Fruit fly (Drosophila melanogaster) whole organism, prepupa: ENCODE data around the gene TwdlX.

Experiments
- Blimp-1 ChIP-seq: fragments of 200-800 bp; sonication (Bioruptor generic); optimal IDR thresholded peaks from 3 replicates; lab custom pipeline; 2017; ENCODE audit warnings: missing biosample characterization, missing genetic modification characterization, mild to moderate bottlenecking, moderate library complexity, missing genetic modification reagents
- CG10669 ChIP-seq: fragments of 200-800 bp; sonication (Bioruptor generic); optimal IDR thresholded peaks from 3 replicates; lab custom pipeline; 2018; ENCODE audit warnings: missing biosample characterization, mild to moderate bottlenecking, missing genetic modification characterization, moderate library complexity
- CG11294 ChIP-seq: fragments of 200-800 bp; sonication (Bioruptor generic); IDR thresholded peaks from 2 replicates; pipeline ENCODE4 v1.3.6; 2022; ENCODE audit warnings: missing biosample characterization, missing genetic modification characterization
- CG11762 ChIP-seq: fragments of 200-800 bp; sonication (Bioruptor generic); optimal IDR thresholded peaks from 3 replicates; lab custom pipeline; 2016; ENCODE audit warnings: missing biosample characterization, missing genetic modification characterization; ENCODE audit not compliant: insufficient read depth
- CG11902 ChIP-seq: fragments of 200-800 bp; sonication (Bioruptor generic); optimal IDR thresholded peaks from 3 replicates; lab custom pipeline; 2016; ENCODE audit warnings: missing biosample characterization, missing genetic modification characterization
- CG1621 ChIP-seq: fragments of 200-800 bp; sonication (Bioruptor generic); optimal IDR thresholded peaks from 3 replicates; lab custom pipeline; 2018; ENCODE audit warnings: missing biosample characterization, mild to moderate bottlenecking, missing genetic modification characterization
- CG31627 ChIP-seq: fragments of 200-800 bp; sonication (Bioruptor generic); optimal IDR thresholded peaks from 3 replicates; lab custom pipeline; 2016; ENCODE audit warnings: missing biosample characterization, missing genetic modification characterization
- CG32006 ChIP-seq: fragments of 200-800 bp; sonication (Bioruptor generic); optimal IDR thresholded peaks from 3 replicates; lab custom pipeline; 2017; ENCODE audit warnings: missing biosample characterization, mild to moderate bottlenecking, missing genetic modification characterization
- CG34406 ChIP-seq: fragments of 200-800 bp; sonication (Bioruptor generic); optimal IDR thresholded peaks from 3 replicates; lab custom pipeline; 2016; ENCODE audit warnings: missing biosample characterization, missing genetic modification characterization
- CG4318 ChIP-seq: fragments of 200-800 bp; sonication (Bioruptor generic); optimal IDR thresholded peaks from 3 replicates; lab custom pipeline; 2017; ENCODE audit warnings: missing biosample characterization, mild to moderate bottlenecking, missing genetic modification characterization
- CG6163 ChIP-seq: fragments of 200-800 bp; sonication (Bioruptor generic); IDR thresholded peaks from 3 replicates; pipeline ENCODE4 v1.3.6; 2022; ENCODE audit warnings: missing biosample characterization, missing genetic modification characterization
- CG6276 ChIP-seq: fragments of 200-800 bp; sonication (Bioruptor generic); optimal IDR thresholded peaks from 2 replicates; lab custom pipeline; 2017; ENCODE audit warnings: missing biosample characterization, mild to moderate bottlenecking, missing genetic modification characterization
- CG6792 ChIP-seq: fragments of 200-800 bp; sonication (Bioruptor generic); optimal IDR thresholded peaks from 3 replicates; lab custom pipeline; 2016; ENCODE audit warnings: missing biosample characterization, missing genetic modification characterization
- CG6808 ChIP-seq: fragments of 200-800 bp; sonication (Bioruptor generic); optimal IDR thresholded peaks from 3 replicates; lab custom pipeline; 2017; ENCODE audit warnings: missing biosample characterization, missing genetic modification characterization, mild to moderate bottlenecking, moderate library complexity, missing genetic modification reagents
- CG6854 ChIP-seq: fragments of 200-800 bp; sonication (Bioruptor generic); optimal IDR thresholded peaks from 2 replicates; lab custom pipeline; 2017; ENCODE audit warnings: missing biosample characterization, mild to moderate bottlenecking, missing genetic modification characterization
- CG7368 ChIP-seq: fragments of 200-800 bp; sonication (Bioruptor generic); optimal IDR thresholded peaks from 3 replicates; lab custom pipeline; 2016; ENCODE audit warnings: missing biosample characterization, missing genetic modification characterization
- CG8119 ChIP-seq: fragments of 200-800 bp; sonication (Bioruptor generic); IDR thresholded peaks from 3 replicates; pipeline ENCODE4 v1.3.6; 2022; ENCODE audit warnings: missing biosample characterization, missing genetic modification characterization
- CG8319 ChIP-seq: fragments of 200-800 bp; sonication (Bioruptor generic); optimal IDR thresholded peaks from 3 replicates; lab custom pipeline; 2016; ENCODE audit warnings: missing biosample characterization, missing genetic modification characterization
- CG8632 ChIP-seq: fragments of 200-800 bp; sonication (Bioruptor generic); optimal IDR thresholded peaks from 3 replicates; lab custom pipeline; 2016; ENCODE audit warnings: missing biosample characterization, missing genetic modification characterization
- CG9139 ChIP-seq: fragments of 200-800 bp; sonication (Bioruptor generic); optimal IDR thresholded peaks from 3 replicates; lab custom pipeline; 2017; ENCODE audit warnings: missing biosample characterization, mild to moderate bottlenecking, missing genetic modification characterization
- Eip78C ChIP-seq: fragments of 200-800 bp; sonication (Bioruptor generic); peaks from one replicate; lab custom pipeline; 2016; ENCODE audit warnings: missing biosample characterization, missing genetic modification characterization
- Eip93F ChIP-seq: fragments of 200-800 bp; sonication (Bioruptor generic); optimal IDR thresholded peaks from 2 replicates; lab custom pipeline; 2016; ENCODE audit warnings: missing biosample characterization, mild to moderate bottlenecking, missing genetic modification characterization
- Ets21C ChIP-seq: fragments of 200-800 bp; sonication (Bioruptor generic); optimal IDR thresholded peaks from 3 replicates; lab custom pipeline; 2016; ENCODE audit warnings: missing biosample characterization, missing genetic modification characterization
- Gug ChIP-seq: fragments of 200-800 bp; sonication (Bioruptor generic); IDR thresholded peaks from 2 replicates; pipeline ENCODE4 v1.3.6; 2022; ENCODE audit warnings: missing biosample characterization, missing genetic modification characterization
- Hr39 ChIP-seq: fragments of 200-800 bp; sonication (Bioruptor generic); optimal IDR thresholded peaks from 2 replicates; lab custom pipeline; 2016; ENCODE audit warnings: missing biosample characterization, missing genetic modification characterization
- Hr4 ChIP-seq: fragments of 200-800 bp; sonication (Bioruptor generic); optimal IDR thresholded peaks from 3 replicates; lab custom pipeline; 2016; ENCODE audit warnings: missing biosample characterization, missing genetic modification characterization
- Lpt ChIP-seq: fragments of 200-800 bp; sonication (Bioruptor generic); optimal IDR thresholded peaks from 3 replicates; lab custom pipeline; 2016; ENCODE audit warnings: missing biosample characterization, missing genetic modification characterization
- Met ChIP-seq: fragments of 200-800 bp; sonication (Bioruptor generic); optimal IDR thresholded peaks from 3 replicates; lab custom pipeline; 2016; ENCODE audit warnings: missing biosample characterization, missing genetic modification characterization
- Smox ChIP-seq: fragments of 200-800 bp; sonication (Bioruptor generic); optimal IDR thresholded peaks from 3 replicates; lab custom pipeline; 2016; ENCODE audit warnings: missing biosample characterization, missing genetic modification characterization
- Sox102F ChIP-seq: fragments of 200-800 bp; sonication (Bioruptor generic); optimal IDR thresholded peaks from 2 replicates; lab custom pipeline; 2016; ENCODE audit warnings: missing biosample characterization, mild to moderate bottlenecking, missing genetic modification characterization
- Sox14 ChIP-seq: fragments of 200-800 bp; sonication (Bioruptor generic); optimal IDR thresholded peaks from 3 replicates; lab custom pipeline; 2016; ENCODE audit warnings: missing biosample characterization, missing genetic modification characterization
- Sox15 ChIP-seq: fragments of 200-800 bp; sonication (Bioruptor generic); optimal IDR thresholded peaks from 3 replicates; lab custom pipeline; 2016; ENCODE audit warnings: missing biosample characterization, missing genetic modification characterization
- achi ChIP-seq: fragments of 200-800 bp; sonication (Bioruptor generic); optimal IDR thresholded peaks from 3 replicates; lab custom pipeline; 2016; ENCODE audit warnings: missing biosample characterization, missing genetic modification characterization
- acj6 ChIP-seq: fragments of 200-800 bp; sonication (Bioruptor generic); optimal IDR thresholded peaks from 3 replicates; lab custom pipeline; 2016; ENCODE audit warnings: missing biosample characterization, missing genetic modification characterization
- cyc ChIP-seq: fragments of 200-800 bp; sonication (Bioruptor generic); optimal IDR thresholded peaks from 3 replicates; lab custom pipeline; 2016; ENCODE audit warnings: missing biosample characterization, missing genetic modification characterization
- dac ChIP-seq: fragments of 200-800 bp; sonication (Bioruptor generic); optimal IDR thresholded peaks from 2 replicates; lab custom pipeline; 2017; ENCODE audit warnings: missing biosample characterization, mild to moderate bottlenecking, missing genetic modification characterization
- dsx ChIP-seq: fragments of 200-800 bp; optimal IDR thresholded peaks from 3 replicates; lab custom pipeline; 2019; ENCODE audit warnings: missing biosample characterization, mild to moderate bottlenecking, missing genetic modification characterization, moderate library complexity; ENCODE audit not compliant: poor library complexity, severe bottlenecking
- eg ChIP-seq: fragments of 200-800 bp; sonication (Bioruptor generic); IDR thresholded peaks from 3 replicates; pipeline ENCODE4 v1.3.6; 2022; ENCODE audit warnings: missing biosample characterization, missing genetic modification characterization
- esn ChIP-seq: fragments of 200-800 bp; sonication (Bioruptor generic); optimal IDR thresholded peaks from 2 replicates; lab custom pipeline; 2016; ENCODE audit warnings: missing biosample characterization, mild to moderate bottlenecking, missing genetic modification characterization, moderate library complexity
- fd59A ChIP-seq: fragments of 200-800 bp; sonication (Bioruptor generic); optimal IDR thresholded peaks from 2 replicates; lab custom pipeline; 2017; ENCODE audit warnings: missing biosample characterization, mild to moderate bottlenecking, missing genetic modification characterization, missing genetic modification reagents
- fd85E ChIP-seq: fragments of 200-800 bp; sonication (Bioruptor generic); optimal IDR thresholded peaks from 3 replicates; lab custom pipeline; 2016; ENCODE audit warnings: missing biosample characterization, missing genetic modification characterization
- net ChIP-seq: fragments of 200-800 bp; sonication (Bioruptor generic); optimal IDR thresholded peaks from 3 replicates; lab custom pipeline; 2016; ENCODE audit warnings: missing biosample characterization, missing genetic modification characterization
- pdm3 ChIP-seq: fragments of 200-800 bp; sonication (Bioruptor generic); optimal IDR thresholded peaks from 3 replicates; lab custom pipeline; 2016; ENCODE audit warnings: missing biosample characterization, missing genetic modification characterization
- salr ChIP-seq, 2 experiments: fragments of 200-800 bp; sonication (Bioruptor generic); optimal IDR thresholded peaks; 3 replicates each; lab custom pipeline; 2016 to 2018; ENCODE audit warnings: missing biosample characterization in 2 of 2, missing genetic modification characterization in 2 of 2, mild to moderate bottlenecking in 1 of 2
- spab ChIP-seq: fragments of 200-800 bp; sonication (Bioruptor generic); optimal IDR thresholded peaks from 2 replicates; lab custom pipeline; 2017; ENCODE audit warnings: missing biosample characterization, mild to moderate bottlenecking, missing genetic modification characterization, missing genetic modification reagents
- ss ChIP-seq, 2 experiments: fragments of 200-800 bp; sonication (Bioruptor generic); optimal IDR thresholded peaks; 2 replicates in 1 of 2; 3 replicates in 1 of 2; lab custom pipeline; 2017 to 2018; ENCODE audit warnings: mild to moderate bottlenecking in 2 of 2, missing biosample characterization in 2 of 2, missing genetic modification characterization in 2 of 2, moderate library complexity in 1 of 2
- svp ChIP-seq: fragments of 200-800 bp; sonication (Bioruptor generic); peaks from one replicate; lab custom pipeline; 2016; ENCODE audit warnings: missing biosample characterization, missing genetic modification characterization
- topi ChIP-seq: fragments of 200-800 bp; sonication (Bioruptor generic); optimal IDR thresholded peaks from 3 replicates; lab custom pipeline; 2016; ENCODE audit warnings: missing biosample characterization, missing genetic modification characterization
- vri ChIP-seq: fragments of 200-800 bp; sonication (Bioruptor generic); optimal IDR thresholded peaks from 3 replicates; lab custom pipeline; 2016; ENCODE audit warnings: missing biosample characterization, mild to moderate bottlenecking, missing genetic modification characterization

The TwdlX gene

DNA sequence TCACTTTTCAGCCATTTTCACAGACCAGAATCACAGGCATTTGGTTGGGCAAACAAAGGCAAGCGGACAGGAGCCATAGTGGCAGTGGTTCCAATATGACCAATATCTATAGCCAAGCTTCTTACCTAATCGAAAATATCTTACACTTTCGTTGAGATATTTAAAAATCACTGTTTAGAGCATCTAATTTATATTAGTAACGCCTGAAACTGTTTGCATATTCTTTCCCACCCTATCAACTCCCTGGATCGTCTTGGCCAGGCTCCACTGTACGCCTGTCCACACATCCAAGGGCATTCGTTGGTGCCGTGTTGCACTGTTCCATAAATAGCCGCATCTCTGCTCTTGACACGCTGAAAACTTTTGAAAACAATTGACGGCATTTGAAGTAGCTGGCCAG lies 40.4 kb upstream of the TwdlX start (continued):
- TF ChIP-seq CG1621 (tag; lab: Kevin White, UChicago): no peak
- no peak for TF ChIP-seq spab (GFP tag; lab: Kevin White, UChicago)
- TF ChIP-seq, all 60 proteins: peak for 18

DNA sequence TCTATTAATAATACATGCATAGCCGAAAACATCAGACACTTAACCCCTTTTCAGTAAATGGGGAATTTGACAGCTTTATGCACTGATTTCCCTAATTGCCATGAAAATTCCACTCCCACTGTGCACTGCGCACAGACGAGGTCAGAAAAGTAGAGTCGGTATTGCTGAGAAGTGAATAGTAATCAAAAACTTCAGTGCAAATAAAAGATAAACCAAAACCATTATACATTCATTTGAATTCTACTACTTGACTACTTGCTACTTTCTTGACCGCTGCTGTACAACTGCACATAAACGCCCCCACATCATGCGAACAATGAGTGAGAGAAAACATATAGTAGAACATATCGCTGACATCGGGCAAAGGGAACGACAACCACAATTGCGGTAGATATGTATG lies 39.5 kb upstream of the TwdlX start:
- TF ChIP-seq Sox15 (GFP tag; lab: Kevin White, UChicago) (peak; percentile 59), CG31627 (GFP tag; lab: Kevin White, UChicago) (peak; percentile 80), net (peak; percentile 76), salr (GFP tag; optimal IDR thresholded peaks at IDR 0.05; lab: Kevin White, UChicago) (peak; percentile 33 to 70), fd85E (GFP tag; lab: Kevin White, UChicago) (no peak), Eip93F (GFP tag; lab: Kevin White, UChicago) (no peak), pdm3 (GFP tag; lab: Kevin White, UChicago) (peak; percentile 79), CG4318 (GFP tag; lab: Kevin White, UChicago) (peak; percentile 60), dac (peak; percentile 68), CG34406 (peak; percentile 52), Hr39 (GFP tag; lab: Kevin White, UChicago) (peak; percentile 81), CG6276 (peak; percentile 79), eg (GFP tag; lab: Robert Waterston, UW) (peak; percentile 94), Blimp-1 (no peak), Lpt (GFP tag; lab: Kevin White, UChicago) (peak; percentile 80), acj6 (GFP tag; lab: Kevin White, UChicago) (peak; percentile 78), CG7368 (GFP tag; lab: Kevin White, UChicago) (peak; percentile 64), CG8319 (GFP tag; lab: Kevin White, UChicago) (peak; percentile 39), fd59A (peak; percentile 57), esn (peak; percentile 65), CG6854 (GFP tag; lab: Kevin White, UChicago) (no peak), cyc (GFP tag; lab: Kevin White, UChicago) (peak; percentile 72), Sox102F (peak; percentile 51), CG11762 (GFP tag; lab: Kevin White, UChicago) (peak; percentile 41), CG8632 (peak; percentile 55), CG1621 (tag; lab: Kevin White, UChicago) (peak; percentile 61), topi (GFP tag; lab: Kevin White, UChicago) (peak; percentile 73), CG32006 (GFP tag; lab: Kevin White, UChicago) (peak; percentile 84), CG11902 (GFP tag; lab: Kevin White, UChicago) (peak; percentile 51), Smox (GFP tag; lab: Kevin White, UChicago) (peak; percentile 61), spab (GFP tag; lab: Kevin White, UChicago) (peak; percentile 34), svp (GFP tag; lab: Kevin White, UChicago) (peak; percentile 57), CG6808 (GFP tag; lab: Kevin White, UChicago) (peak; percentile 35), Sox14 (GFP tag; lab: Kevin White, UChicago) (peak; percentile 80), CG6163 (GFP tag; lab: Robert Waterston, UW) (peak; percentile 87), CG6792 (GFP tag; lab: Kevin White, UChicago) (peak; percentile 61), Hr4 (GFP tag; lab: Kevin White, UChicago) (peak; percentile 87), dsx (peak; percentile 50), CG11294 (GFP tag; lab: Robert Waterston, UW) (peak; percentile 76; the same call in 1 of the 2 replicates), Eip78C (peak; percentile 93), CG8119 (GFP tag; lab: Robert Waterston, UW) (peak; percentile 85), vri (peak; percentile 34), Gug (GFP tag; lab: Robert Waterston, UW) (peak; percentile 86), achi (peak; percentile 75), CG10669 (GFP tag; lab: Kevin White, UChicago) (peak; percentile 67), Ets21C (GFP tag; lab: Kevin White, UChicago) (peak; percentile 56), ss (GFP tag; optimal IDR thresholded peaks at IDR 0.05; lab: Kevin White, UChicago) (peak; percentile 13 to 44), CG9139 (GFP tag; lab: Kevin White, UChicago) (peak; percentile 11), Met (GFP tag; lab: Kevin White, UChicago) (peak; percentile 58)
